Worm (Caenorhabditis elegans) whole organism, mixed stage, embryonic: ENCODE results near the gene ins-17.
A peak's percentile ranks its signal among the peaks of the same experiment; 100 is the strongest.

Experiments used
- M03D4.4 ChIP-seq: sonication (generic microtip); optimal IDR thresholded peaks from 2 replicates; lab custom pipeline; 2017; ENCODE audit warnings: mild to moderate bottlenecking, missing genetic modification characterization, missing compliant biosample characterization
- bed-3 ChIP-seq: fragments of 200-800 bp; sonication (Bioruptor generic); optimal IDR thresholded peaks from 3 replicates; lab custom pipeline; 2018; ENCODE audit warnings: mild to moderate bottlenecking, missing genetic modification characterization, moderate library complexity, missing compliant biosample characterization
- blmp-1 ChIP-seq: fragments of 150-350 bp; optimal IDR thresholded peaks from 2 replicates; lab custom pipeline; 2014; ENCODE audit warnings: missing biosample characterization, missing genetic modification characterization
- ceh-39 ChIP-seq: fragments of 150-350 bp; optimal IDR thresholded peaks from 2 replicates; lab custom pipeline; 2014; ENCODE audit warnings: missing biosample characterization, missing genetic modification characterization
- ceh-43 ChIP-seq: fragments of 200-800 bp; sonication (Bioruptor generic); optimal IDR thresholded peaks from 2 replicates; lab custom pipeline; 2018; ENCODE audit warnings: mild to moderate bottlenecking, missing genetic modification characterization, moderate library complexity, missing compliant biosample characterization
- ceh-83 ChIP-seq: fragments of 200-800 bp; sonication (Bioruptor generic); optimal IDR thresholded peaks from 2 replicates; lab custom pipeline; 2018; ENCODE audit warnings: mild to moderate bottlenecking, missing genetic modification characterization, missing compliant biosample characterization
- ces-1 ChIP-seq: fragments of 150-350 bp; optimal IDR thresholded peaks from 2 replicates; lab custom pipeline; 2014; ENCODE audit warnings: missing biosample characterization, missing genetic modification reagents, missing genetic modification characterization
- cnd-1 ChIP-seq: fragments of 200-800 bp; sonication (Bioruptor generic); optimal IDR thresholded peaks from 2 replicates; lab custom pipeline; 2018; ENCODE audit warnings: mild to moderate bottlenecking, missing genetic modification characterization, missing compliant biosample characterization
- elt-3 ChIP-seq: fragments of 150-350 bp; optimal IDR thresholded peaks from 2 replicates; lab custom pipeline; 2014; ENCODE audit warnings: missing biosample characterization, missing genetic modification characterization
- flh-1 ChIP-seq: fragments of 200-800 bp; sonication (Bioruptor generic); optimal IDR thresholded peaks from 2 replicates; lab custom pipeline; 2018; ENCODE audit warnings: mild to moderate bottlenecking, missing genetic modification characterization, moderate library complexity, missing compliant biosample characterization
- ham-2 ChIP-seq: fragments of 200-800 bp; sonication (Bioruptor generic); optimal IDR thresholded peaks from 2 replicates; lab custom pipeline; 2018; ENCODE audit warnings: mild to moderate bottlenecking, missing genetic modification characterization, missing compliant biosample characterization
- hlh-1 ChIP-seq: fragments of 150-350 bp; optimal IDR thresholded peaks from 2 replicates; lab custom pipeline; 2014; ENCODE audit warnings: missing biosample characterization, missing genetic modification reagents, missing genetic modification characterization
- lin-13 ChIP-seq: fragments of 150-350 bp; optimal IDR thresholded peaks from 2 replicates; lab custom pipeline; 2014; ENCODE audit warnings: missing biosample characterization, missing genetic modification characterization
- lin-32 ChIP-seq: fragments of 200-800 bp; sonication (Bioruptor generic); optimal IDR thresholded peaks from 2 replicates; lab custom pipeline; 2018; ENCODE audit warnings: mild to moderate bottlenecking, missing genetic modification characterization, missing compliant biosample characterization
- lsy-2 ChIP-seq: fragments of 150-350 bp; optimal IDR thresholded peaks from 2 replicates; lab custom pipeline; 2014; ENCODE audit warnings: missing biosample characterization, missing genetic modification characterization
- mab-5 ChIP-seq: fragments of 150-350 bp; optimal IDR thresholded peaks from 2 replicates; lab custom pipeline; 2014; ENCODE audit warnings: missing biosample characterization, missing genetic modification characterization
- mep-1 ChIP-seq: fragments of 150-350 bp; optimal IDR thresholded peaks from 2 replicates; lab custom pipeline; 2017; ENCODE audit warnings: missing biosample characterization, missing genetic modification reagents, missing genetic modification characterization, inconsistent platforms
- mls-2 ChIP-seq: sonication (generic microtip); optimal IDR thresholded peaks from 2 replicates; lab custom pipeline; 2016; ENCODE audit warnings: mild to moderate bottlenecking, missing genetic modification characterization, moderate library complexity, missing compliant biosample characterization
- nhr-28 ChIP-seq: fragments of 150-350 bp; optimal IDR thresholded peaks from 2 replicates; lab custom pipeline; 2014; ENCODE audit warnings: missing biosample characterization, missing genetic modification characterization
- nhr-76 ChIP-seq: sonication (generic microtip); optimal IDR thresholded peaks from 2 replicates; lab custom pipeline; 2017; ENCODE audit warnings: missing biosample characterization, missing genetic modification characterization
- pha-4 ChIP-seq: fragments of 150-350 bp; optimal IDR thresholded peaks from 2 replicates; lab custom pipeline; 2018; ENCODE audit warnings: missing biosample characterization, missing genetic modification reagents, missing genetic modification characterization
- sem-2 ChIP-seq: fragments of 200-800 bp; sonication (Bioruptor generic); optimal IDR thresholded peaks from 2 replicates; lab custom pipeline; 2018; ENCODE audit warnings: mild to moderate bottlenecking, missing genetic modification characterization, missing compliant biosample characterization
- snpc-4 ChIP-seq: fragments of 150-350 bp; optimal IDR thresholded peaks from 2 replicates; lab custom pipeline; 2014; ENCODE audit warnings: missing biosample characterization, missing genetic modification characterization
- sptf-1 ChIP-seq: sonication (generic microtip); optimal IDR thresholded peaks from 2 replicates; lab custom pipeline; 2017; ENCODE audit warnings: mild to moderate bottlenecking, missing genetic modification characterization, moderate library complexity, missing compliant biosample characterization
- tbx-8 ChIP-seq: fragments of 200-800 bp; sonication (Bioruptor generic); optimal IDR thresholded peaks from 2 replicates; lab custom pipeline; 2018; ENCODE audit warnings: mild to moderate bottlenecking, missing genetic modification characterization, moderate library complexity, missing compliant biosample characterization
- unc-39 ChIP-seq: fragments of 150-350 bp; optimal IDR thresholded peaks from 2 replicates; lab custom pipeline; 2014; ENCODE audit warnings: missing biosample characterization, missing genetic modification characterization
- unc-62 ChIP-seq: fragments of 150-350 bp; optimal IDR thresholded peaks from 2 replicates; lab custom pipeline; 2014; ENCODE audit warnings: missing biosample characterization, missing genetic modification reagents, missing genetic modification characterization
- zip-8 ChIP-seq: fragments of 150-350 bp; optimal IDR thresholded peaks from 2 replicates; lab custom pipeline; 2014; ENCODE audit warnings: missing biosample characterization, missing genetic modification characterization
- ztf-11 ChIP-seq: fragments of 150-350 bp; optimal IDR thresholded peaks from 2 replicates; lab custom pipeline; 2014; ENCODE audit warnings: missing biosample characterization, missing genetic modification characterization

The ins-17 gene

DNA sequence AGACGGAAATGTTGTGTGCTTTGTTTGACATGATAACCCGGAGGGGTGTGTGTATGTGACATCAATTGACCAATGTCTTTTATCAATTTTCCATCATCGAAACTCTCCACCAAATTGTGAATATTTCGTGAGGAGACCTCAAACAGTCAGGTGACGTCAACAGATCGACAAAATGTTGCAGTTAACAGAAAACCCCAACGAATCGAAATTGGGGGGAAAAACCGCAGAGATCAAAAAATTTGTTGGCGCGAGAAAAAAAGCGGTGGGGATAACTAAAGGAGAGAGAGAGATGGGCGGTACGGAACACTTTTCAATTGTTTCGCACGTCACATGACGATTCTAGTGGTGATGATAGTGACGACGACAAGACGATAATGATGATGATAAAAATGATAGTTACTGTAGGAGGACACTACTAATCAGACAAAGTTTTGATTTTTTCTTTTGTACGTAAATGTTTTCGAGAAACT is 17.2 kb upstream of the ins-17 start:
- no peak for TF ChIP-seq lsy-2 (tag; lab: Kevin White, UChicago)
- no peak for TF ChIP-seq elt-3 (tag; lab: Kevin White, UChicago)
- TF ChIP-seq lin-13 (tag; lab: Kevin White, UChicago) = no peak
- TF ChIP-seq M03D4.4 (tag; lab: Kevin White, UChicago) = no peak
- no peak for TF ChIP-seq lin-32
- no peak for TF ChIP-seq unc-39 (tag; lab: Kevin White, UChicago)
- TF ChIP-seq zip-8 (tag; lab: Kevin White, UChicago) = no peak
- no peak for TF ChIP-seq tbx-8 (GFP tag; lab: Kevin White, UChicago)
- TF ChIP-seq bed-3 (GFP tag; lab: Kevin White, UChicago) = no peak
- TF ChIP-seq mls-2 (tag; lab: Kevin White, UChicago) = no peak
- TF ChIP-seq nhr-28 = no peak
- no peak for TF ChIP-seq pha-4 (tag; lab: Kevin White, UChicago)
- TF ChIP-seq ztf-11 (tag; lab: Kevin White, UChicago) = no peak
- TF ChIP-seq ham-2 (GFP tag; lab: Kevin White, UChicago) = no peak
- no peak for TF ChIP-seq ces-1 (GFP tag; lab: Kevin White, UChicago)
- TF ChIP-seq ceh-39 (tag; lab: Kevin White, UChicago) = no peak
- TF ChIP-seq hlh-1 (tag; lab: Kevin White, UChicago) = no peak
- TF ChIP-seq mab-5 (tag; lab: Kevin White, UChicago) = no peak
- no peak for TF ChIP-seq flh-1 (GFP tag; lab: Kevin White, UChicago)
- no peak for TF ChIP-seq mep-1 (tag; lab: Kevin White, UChicago)

DNA sequence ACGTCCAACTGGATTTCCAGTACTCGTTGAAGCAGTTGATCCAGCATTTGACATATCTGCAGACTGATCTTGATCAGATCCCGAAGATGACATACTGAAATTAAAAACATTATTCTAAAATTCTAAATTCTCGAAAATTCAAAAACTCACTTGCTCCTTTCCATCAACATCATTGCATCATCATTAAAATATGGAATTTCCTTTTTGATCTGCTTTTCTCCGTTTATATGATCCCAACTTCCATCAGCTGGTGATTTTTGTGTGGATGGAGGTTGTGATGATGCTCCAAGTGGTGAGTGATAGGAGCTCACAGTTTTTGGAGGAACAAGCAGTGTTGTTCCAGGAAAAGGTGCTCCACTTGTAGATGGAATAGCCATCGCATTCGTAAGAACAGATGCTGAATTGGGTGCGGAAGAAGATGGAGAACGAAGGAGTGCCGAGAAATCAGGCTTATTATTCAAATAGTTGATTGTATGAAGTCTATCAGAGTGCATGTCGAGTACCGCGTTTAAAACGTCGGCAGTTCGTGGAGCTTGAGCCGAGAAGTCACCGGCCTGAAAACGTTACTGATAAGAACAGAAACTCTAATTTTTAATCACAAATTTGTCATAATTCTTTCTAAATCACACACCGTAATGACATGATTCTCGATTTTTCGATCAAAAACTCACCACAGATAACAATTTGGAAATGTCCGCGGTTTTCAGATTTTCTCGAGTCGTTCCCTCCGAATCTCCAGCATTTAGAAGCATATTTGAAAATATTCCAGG is 15.8 kb upstream of the ins-17 start:
- no peak for TF ChIP-seq lsy-2 (tag; lab: Kevin White, UChicago)
- TF ChIP-seq blmp-1 (tag; lab: Kevin White, UChicago) = no peak
- no peak for TF ChIP-seq ceh-83 (GFP tag; lab: Kevin White, UChicago)

DNA sequence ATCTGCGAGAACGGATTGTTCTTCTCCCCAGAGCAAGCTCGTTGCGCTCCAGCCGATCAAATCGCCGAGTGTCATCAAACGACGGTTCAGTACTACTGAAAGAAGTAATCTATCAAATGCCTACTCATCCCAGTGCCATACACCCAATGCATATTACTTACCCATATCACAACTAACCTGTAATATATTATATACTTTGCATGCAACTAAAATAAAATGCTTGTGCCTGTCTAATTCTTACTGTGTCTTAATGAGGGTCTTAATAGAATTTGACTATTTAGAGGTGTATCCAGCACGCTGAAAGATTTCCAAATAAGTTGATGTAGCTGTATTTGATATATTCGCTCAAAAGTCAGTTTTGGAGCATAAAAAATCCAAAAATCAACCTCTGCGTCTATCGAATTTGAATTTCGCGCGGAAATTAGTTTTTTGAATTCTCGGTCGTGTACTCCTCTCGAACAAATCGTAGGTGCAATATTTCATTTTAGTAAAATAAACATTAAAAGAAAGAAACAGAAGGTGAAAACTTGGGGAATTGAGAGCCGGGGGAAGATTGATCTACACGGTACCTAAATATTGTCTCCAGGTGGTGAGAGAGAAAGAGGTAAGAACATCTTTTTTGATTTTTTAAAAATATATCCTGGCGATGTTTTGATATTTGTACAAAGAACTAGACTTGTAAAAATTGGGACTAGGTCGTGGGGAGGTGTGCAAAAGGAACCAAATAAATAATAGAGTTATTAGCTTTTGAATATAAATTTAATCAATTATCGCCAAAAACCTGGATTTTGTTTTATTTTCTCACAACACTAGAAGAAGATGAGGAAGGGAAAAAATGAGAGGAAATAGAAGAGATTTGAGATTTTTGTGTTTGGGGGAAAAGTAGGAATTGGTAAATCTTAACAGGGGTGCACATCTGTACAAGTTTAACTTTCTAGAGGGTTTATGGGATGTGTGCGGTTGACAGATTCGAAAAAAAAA is 14.1 kb upstream of the ins-17 start:
- TF ChIP-seq flh-1 (GFP tag; lab: Kevin White, UChicago) = no peak
- TF ChIP-seq ceh-83 (GFP tag; lab: Kevin White, UChicago) = peak; percentile 62
- peak; percentile 25 for TF ChIP-seq cnd-1
- no peak for TF ChIP-seq snpc-4
- TF ChIP-seq sptf-1 = peak; percentile 21
- no peak for TF ChIP-seq zip-8 (tag; lab: Kevin White, UChicago)
- no peak for TF ChIP-seq mls-2 (tag; lab: Kevin White, UChicago)
- TF ChIP-seq unc-39 (tag; lab: Kevin White, UChicago) = no peak
- no peak for TF ChIP-seq ztf-11 (tag; lab: Kevin White, UChicago)
- no peak for TF ChIP-seq unc-62
- no peak for TF ChIP-seq lin-13 (tag; lab: Kevin White, UChicago)
- no peak for TF ChIP-seq pha-4 (tag; lab: Kevin White, UChicago)
- TF ChIP-seq M03D4.4 (tag; lab: Kevin White, UChicago) = no peak
- TF ChIP-seq sem-2 (GFP tag; lab: Kevin White, UChicago) = no peak
- TF ChIP-seq, all 35 proteins: peak for 3

DNA sequence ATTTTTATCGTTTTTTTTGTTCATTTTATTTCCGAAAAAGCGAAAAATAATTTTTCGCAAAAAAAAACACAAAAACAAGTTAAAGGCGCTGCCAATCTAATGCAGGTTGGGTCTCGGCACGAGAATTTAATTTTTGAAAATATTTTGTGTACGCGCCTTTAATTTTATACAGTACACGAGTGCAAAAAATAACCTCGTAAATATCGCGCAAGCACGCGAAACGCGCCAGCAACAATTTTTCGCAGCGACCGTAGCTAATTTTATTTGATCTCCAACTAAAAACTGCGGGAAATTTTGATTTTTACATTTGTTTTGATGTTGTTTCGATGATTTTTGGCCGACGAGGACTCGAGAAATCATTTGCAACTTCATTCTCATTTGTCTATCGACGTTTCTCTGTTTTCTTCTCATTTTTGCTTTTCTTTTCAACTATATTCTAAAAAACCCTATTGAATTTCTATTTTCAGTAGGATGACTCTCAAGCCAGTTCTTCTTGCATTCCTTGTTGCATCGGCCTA is 11.6 kb upstream of the ins-17 start, which contains the start of gene cpg-1:
Gene cpg-1 (plus strand): TSS at position 468 of the 518 bp plus-strand sequence.
- no peak for TF ChIP-seq mls-2 (tag; lab: Kevin White, UChicago)
- no peak for TF ChIP-seq pha-4 (tag; lab: Kevin White, UChicago)
- no peak for TF ChIP-seq cnd-1
- no peak for TF ChIP-seq ham-2 (GFP tag; lab: Kevin White, UChicago)
- TF ChIP-seq lin-13 (tag; lab: Kevin White, UChicago) = no peak
- TF ChIP-seq sptf-1 = no peak
- no peak for TF ChIP-seq ceh-43 (GFP tag; lab: Kevin White, UChicago)
- no peak for TF ChIP-seq unc-39 (tag; lab: Kevin White, UChicago)
- TF ChIP-seq nhr-76 (tag; lab: Kevin White, UChicago) = no peak
- no peak for TF ChIP-seq M03D4.4 (tag; lab: Kevin White, UChicago)
- TF ChIP-seq, all 35 proteins: peak for 0
